Worm (Caenorhabditis elegans): ENCODE results near the gene lgx-1.

DNA sequence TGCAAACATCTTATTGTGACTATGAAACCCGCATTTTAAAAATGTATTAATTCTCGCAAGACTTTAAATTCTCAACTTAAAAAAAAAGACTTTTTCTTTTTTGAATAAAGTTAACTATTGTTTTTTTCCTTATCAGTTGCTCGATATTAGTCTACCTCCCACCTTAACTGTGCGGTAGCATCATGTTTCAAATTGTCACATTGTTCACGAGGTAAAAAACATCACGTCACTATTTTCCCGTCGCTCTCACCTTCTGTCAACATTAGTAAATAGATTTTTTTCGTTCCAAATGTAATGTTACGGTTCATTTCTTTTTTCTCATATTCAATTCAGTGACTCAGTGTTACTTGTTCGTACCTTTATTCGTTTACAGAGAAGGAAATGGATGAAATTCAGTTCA, 22.0 kb downstream of the lgx-1 start:
- TF ChIP-seq nfya-1 (tag; optimal IDR thresholded peaks at IDR 0.05; ENCODE audit: borderline replicate concordance, insufficient read depth) (no peak), let-526 (GFP tag; IDR thresholded peaks at IDR 0.05) (no peak), C17E4.6 (GFP tag; IDR thresholded peaks at IDR 0.05) (no peak), ztf-18 (tag; optimal IDR thresholded peaks at IDR 0.05) (no peak)
